Worm (Caenorhabditis elegans) whole organism, L1 larva: ENCODE results near the gene acs-5.

Experiments
- C04F5.9 ChIP-seq: sonication (generic microtip); optimal IDR thresholded peaks from 2 replicates; lab custom pipeline; 2016; ENCODE audit warnings: missing genetic modification characterization, missing compliant biosample characterization
- C16A3.4 ChIP-seq: fragments of 150-350 bp; optimal IDR thresholded peaks from 2 replicates; lab custom pipeline; 2014; ENCODE audit warnings: missing biosample characterization, missing genetic modification characterization
- F16B12.6 ChIP-seq: fragments of 150-350 bp; optimal IDR thresholded peaks from 2 replicates; lab custom pipeline; 2014; ENCODE audit warnings: missing biosample characterization, missing genetic modification characterization
- aha-1 ChIP-seq: fragments of 150-350 bp; optimal IDR thresholded peaks from 2 replicates; lab custom pipeline; 2014; ENCODE audit warnings: missing biosample characterization, missing genetic modification characterization
- alr-1 ChIP-seq: fragments of 200-800 bp; sonication (Bioruptor generic); optimal IDR thresholded peaks from 2 replicates; lab custom pipeline; 2018; ENCODE audit warnings: borderline replicate concordance, mild to moderate bottlenecking, missing genetic modification characterization, missing compliant biosample characterization
- aly-2 ChIP-seq: fragments of 150-350 bp; optimal IDR thresholded peaks from 2 replicates; lab custom pipeline; 2014; ENCODE audit warnings: missing biosample characterization, missing genetic modification characterization
- ama-1 ChIP-seq: fragments of 150-350 bp; optimal IDR thresholded peaks from 2 replicates; lab custom pipeline; 2014
- ceh-63 ChIP-seq: fragments of 200-800 bp; sonication (Bioruptor generic); optimal IDR thresholded peaks from 2 replicates; lab custom pipeline; 2018; ENCODE audit warnings: mild to moderate bottlenecking, missing genetic modification characterization, missing compliant biosample characterization
- ceh-8 ChIP-seq: fragments of 200-800 bp; sonication (Bioruptor generic); optimal IDR thresholded peaks from 2 replicates; lab custom pipeline; 2018; ENCODE audit warnings: mild to moderate bottlenecking, missing genetic modification characterization, moderate library complexity, missing compliant biosample characterization
- ceh-82 ChIP-seq, 3 experiments: fragments of 150-350 bp in 1 of 3; sonication (generic microtip) in 2 of 3; optimal IDR thresholded peaks; 2 replicates each; lab custom pipeline; 2014 to 2017; ENCODE audit warnings: missing biosample characterization in 3 of 3, missing genetic modification characterization in 3 of 3
- ces-1 ChIP-seq: fragments of 150-350 bp; optimal IDR thresholded peaks from 2 replicates; lab custom pipeline; 2014; ENCODE audit warnings: missing biosample characterization, missing genetic modification reagents, missing genetic modification characterization
- efl-3 ChIP-seq: fragments of 200-800 bp; sonication (Bioruptor generic); optimal IDR thresholded peaks from 2 replicates; lab custom pipeline; 2018; ENCODE audit warnings: mild to moderate bottlenecking, missing genetic modification characterization, missing compliant biosample characterization
- egl-13 ChIP-seq: sonication (generic microtip); optimal IDR thresholded peaks from 2 replicates; lab custom pipeline; 2016; ENCODE audit warnings: missing genotype, missing genetic modification reagents, missing genetic modification characterization, missing compliant biosample characterization
- egl-27 ChIP-seq, 2 experiments: fragments of 150-350 bp in 1 of 2; sonication (generic microtip); optimal IDR thresholded peaks; 3 replicates each; lab custom pipeline; 2017 to 2018; ENCODE audit warnings: missing biosample characterization in 2 of 2, missing genetic modification characterization in 2 of 2, missing genetic modification reagents in 2 of 2
- elt-2 ChIP-seq: sonication (generic microtip); optimal IDR thresholded peaks from 2 replicates; lab custom pipeline; 2016; ENCODE audit warnings: missing genetic modification characterization, mild to moderate bottlenecking, inconsistent platforms, missing compliant biosample characterization, missing genetic modification reagents
- elt-3 ChIP-seq, 6 experiments: fragments of 150-350 bp in 1 of 6; sonication (generic microtip); optimal IDR thresholded peaks; 2 replicates each; lab custom pipeline; 2017 to 2018; ENCODE audit warnings: missing biosample characterization in 6 of 6, missing genetic modification characterization in 6 of 6, inconsistent platforms in 1 of 6
- ets-5 ChIP-seq: fragments of 200-800 bp; sonication (Bioruptor generic); IDR thresholded peaks from 2 replicates; pipeline ENCODE4 v1.3.6; 2022; ENCODE audit warnings: missing genetic modification characterization, missing compliant biosample characterization
- fkh-10 ChIP-seq: sonication (generic microtip); optimal IDR thresholded peaks from 2 replicates; lab custom pipeline; 2017; ENCODE audit warnings: missing biosample characterization, missing genetic modification reagents, missing genetic modification characterization
- fkh-8 ChIP-seq: sonication (generic microtip); optimal IDR thresholded peaks from 2 replicates; lab custom pipeline; 2016; ENCODE audit warnings: mild to moderate bottlenecking, missing genetic modification characterization, missing compliant biosample characterization
- fos-1 ChIP-seq: fragments of 150-350 bp; optimal IDR thresholded peaks from 2 replicates; lab custom pipeline; 2014; ENCODE audit warnings: missing biosample characterization, missing genetic modification characterization
- grh-1 ChIP-seq: fragments of 200-800 bp; sonication (Bioruptor generic); IDR thresholded peaks from 2 replicates; pipeline ENCODE4 v1.3.6; 2022; ENCODE audit warnings: missing genetic modification reagents, missing genetic modification characterization, missing compliant biosample characterization
- hlh-4 ChIP-seq: sonication (generic microtip); optimal IDR thresholded peaks from 2 replicates; lab custom pipeline; 2016; ENCODE audit warnings: mild to moderate bottlenecking, missing genetic modification characterization, missing compliant biosample characterization
- irx-1 ChIP-seq: sonication (generic microtip); optimal IDR thresholded peaks from 2 replicates; lab custom pipeline; 2016; ENCODE audit warnings: missing genetic modification characterization, missing compliant biosample characterization
- lin-13 ChIP-seq: fragments of 150-350 bp; optimal IDR thresholded peaks from 2 replicates; lab custom pipeline; 2014; ENCODE audit warnings: missing biosample characterization, missing genetic modification reagents, missing genetic modification characterization
- lir-3 ChIP-seq: sonication (generic microtip); optimal IDR thresholded peaks from 2 replicates; lab custom pipeline; 2016; ENCODE audit warnings: mild to moderate bottlenecking, missing genetic modification characterization, moderate library complexity, missing compliant biosample characterization; ENCODE audit not compliant: poor library complexity
- lsy-2 ChIP-seq, 2 experiments: fragments of 150-350 bp; optimal IDR thresholded peaks; 2 replicates each; lab custom pipeline; 2014; ENCODE audit warnings: missing biosample characterization in 2 of 2, missing genetic modification characterization in 2 of 2
- mab-9 ChIP-seq: fragments of 200-800 bp; sonication (Bioruptor generic); IDR thresholded peaks from 2 replicates; pipeline ENCODE4 v1.3.6; 2022; ENCODE audit warnings: missing genetic modification reagents, missing genetic modification characterization, missing compliant biosample characterization
- mdl-1 ChIP-seq, 2 experiments: fragments of 150-350 bp; optimal IDR thresholded peaks; 2 replicates each; lab custom pipeline; 2014 to 2017; ENCODE audit warnings: missing biosample characterization in 2 of 2, missing genetic modification characterization in 2 of 2, inconsistent platforms in 1 of 2
- mep-1 ChIP-seq: fragments of 150-350 bp; optimal IDR thresholded peaks from 2 replicates; lab custom pipeline; 2014; ENCODE audit warnings: missing biosample characterization, missing genetic modification characterization
- nhr-19 ChIP-seq: fragments of 200-800 bp; sonication (Bioruptor generic); conservative IDR thresholded peaks from 2 replicates; pipeline ENCODE4 v1.3.6; 2022; ENCODE audit warnings: missing genetic modification characterization, missing compliant biosample characterization
- nhr-237 ChIP-seq: fragments of 150-350 bp; optimal IDR thresholded peaks from 2 replicates; lab custom pipeline; 2014; ENCODE audit warnings: missing biosample characterization, missing genetic modification characterization
- nhr-28 ChIP-seq: fragments of 150-350 bp; optimal IDR thresholded peaks from 2 replicates; lab custom pipeline; 2014; ENCODE audit warnings: missing biosample characterization, missing genetic modification characterization
- nhr-47 ChIP-seq: sonication (generic microtip); optimal IDR thresholded peaks from 2 replicates; lab custom pipeline; 2016; ENCODE audit warnings: mild to moderate bottlenecking, missing genetic modification characterization, moderate library complexity, missing compliant biosample characterization
- nhr-71 ChIP-seq: sonication (generic microtip); optimal IDR thresholded peaks from 2 replicates; lab custom pipeline; 2016; ENCODE audit warnings: mild to moderate bottlenecking, missing genetic modification characterization, moderate library complexity, missing compliant biosample characterization
- nhr-76 ChIP-seq: sonication (generic microtip); optimal IDR thresholded peaks from 2 replicates; lab custom pipeline; 2017; ENCODE audit warnings: missing biosample characterization, missing genetic modification characterization
- nhr-77 ChIP-seq: fragments of 150-350 bp; optimal IDR thresholded peaks from 2 replicates; lab custom pipeline; 2014; ENCODE audit warnings: missing biosample characterization, missing genetic modification characterization
- nhr-84 ChIP-seq: sonication (generic microtip); optimal IDR thresholded peaks from 2 replicates; lab custom pipeline; 2017; ENCODE audit warnings: missing biosample characterization, missing genetic modification characterization
- pax-3 ChIP-seq: fragments of 200-800 bp; sonication (Bioruptor generic); optimal IDR thresholded peaks from 2 replicates; lab custom pipeline; 2018; ENCODE audit warnings: mild to moderate bottlenecking, missing genetic modification characterization, moderate library complexity, missing compliant biosample characterization
- rnt-1 ChIP-seq: sonication (generic microtip); optimal IDR thresholded peaks from 2 replicates; lab custom pipeline; 2016; ENCODE audit warnings: mild to moderate bottlenecking, missing genetic modification characterization, moderate library complexity, missing compliant biosample characterization
- skn-1 ChIP-seq: fragments of 150-350 bp; optimal IDR thresholded peaks from 2 replicates; lab custom pipeline; 2014; ENCODE audit warnings: missing biosample characterization, missing genetic modification characterization
- snpc-4 ChIP-seq: fragments of 150-350 bp; optimal IDR thresholded peaks from 2 replicates; lab custom pipeline; 2014; ENCODE audit warnings: missing biosample characterization, missing genetic modification characterization
- snu-23 ChIP-seq: sonication (generic microtip); optimal IDR thresholded peaks from 2 replicates; lab custom pipeline; 2016; ENCODE audit warnings: missing genetic modification characterization, missing compliant biosample characterization
- sup-37 ChIP-seq: fragments of 200-800 bp; sonication (Bioruptor generic); optimal IDR thresholded peaks from 2 replicates; lab custom pipeline; 2018; ENCODE audit warnings: mild to moderate bottlenecking, missing genetic modification characterization, missing compliant biosample characterization
- swsn-7 ChIP-seq: sonication (generic microtip); optimal IDR thresholded peaks from 2 replicates; lab custom pipeline; 2016; ENCODE audit warnings: missing genetic modification characterization, missing compliant biosample characterization
- unc-130 ChIP-seq: fragments of 150-350 bp; optimal IDR thresholded peaks from 2 replicates; lab custom pipeline; 2017; ENCODE audit warnings: missing biosample characterization, missing genetic modification characterization, inconsistent platforms
- unc-86 ChIP-seq: sonication (generic microtip); optimal IDR thresholded peaks from 2 replicates; lab custom pipeline; 2016; ENCODE audit warnings: missing genetic modification characterization, missing compliant biosample characterization
- vab-15 ChIP-seq: sonication (generic microtip); optimal IDR thresholded peaks from 2 replicates; lab custom pipeline; 2017; ENCODE audit warnings: missing genotype, mild to moderate bottlenecking, missing genetic modification characterization, missing compliant biosample characterization
- zag-1 ChIP-seq: fragments of 150-350 bp; optimal IDR thresholded peaks from 2 replicates; lab custom pipeline; 2014; ENCODE audit warnings: missing biosample characterization, missing genetic modification characterization
- ztf-4 ChIP-seq: fragments of 150-350 bp; optimal IDR thresholded peaks from 2 replicates; lab custom pipeline; 2014; ENCODE audit warnings: missing biosample characterization, missing genetic modification characterization

The acs-5 gene

DNA sequence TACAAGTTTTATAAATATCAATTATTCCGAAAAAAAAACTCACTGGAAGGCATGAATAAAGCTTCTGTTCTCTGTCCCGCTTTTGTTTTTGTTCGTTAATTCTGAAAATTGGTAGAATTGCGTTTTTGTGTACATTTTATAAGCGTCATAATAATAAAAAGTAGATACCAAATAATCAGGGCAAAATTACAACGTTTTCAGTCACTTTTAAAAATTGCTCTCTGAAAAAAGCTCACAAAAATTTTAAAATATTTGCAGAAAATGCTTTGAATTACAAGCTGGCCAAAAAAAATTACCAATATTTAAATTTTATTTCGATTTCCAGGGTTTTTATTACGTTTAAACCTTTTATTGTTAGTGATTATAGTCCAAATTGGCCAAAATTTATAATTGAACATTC, 11.9 kb upstream of the acs-5 start, which contains the start of gene scav-2:
TSS of gene scav-2 (minus strand) at position 101 of the 400 bp plus-strand sequence.
- TF ChIP-seq mdl-1 (tag; optimal IDR thresholded peaks at IDR 0.05; lab: Kevin White, UChicago) (no peak), efl-3 (GFP tag; lab: Kevin White, UChicago) (no peak), mab-9 (GFP tag; lab: Robert Waterston, UW) (no peak), unc-130 (tag; lab: Kevin White, UChicago) (no peak), C16A3.4 (tag; lab: Kevin White, UChicago) (no peak), nhr-47 (tag; lab: Kevin White, UChicago) (no peak), ama-1 (lab: Kevin White, UChicago) (no peak), lir-3 (tag; lab: Kevin White, UChicago) (no peak), egl-13 (no peak), ets-5 (no peak), unc-86 (no peak), ceh-82 (tag; optimal IDR thresholded peaks at IDR 0.05; lab: Kevin White, UChicago) (no peak), fos-1 (no peak), fkh-8 (tag; lab: Kevin White, UChicago) (no peak), grh-1 (GFP tag; lab: Robert Waterston, UW) (no peak), snpc-4 (tag; lab: Kevin White, UChicago) (no peak)

DNA sequence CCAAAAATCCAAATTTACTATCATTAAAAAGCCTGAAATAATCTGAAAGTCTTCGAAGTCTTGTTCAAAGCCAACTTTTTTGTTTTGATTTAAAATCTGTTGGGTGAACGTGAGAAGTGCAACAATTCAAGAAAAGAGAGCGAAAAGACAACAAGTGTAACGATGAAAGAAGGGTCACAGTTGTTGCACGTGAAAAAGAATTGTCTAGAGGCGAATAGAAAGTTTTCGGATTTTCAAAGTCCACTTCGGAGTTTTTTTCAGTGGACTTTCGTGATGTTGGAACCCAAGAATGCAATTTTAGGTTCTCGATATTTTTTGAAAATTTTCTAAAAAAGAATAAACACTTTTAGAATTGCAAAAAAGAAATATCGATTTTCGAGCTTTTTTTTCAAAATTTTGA, 6.6 kb upstream of the acs-5 start:
- TF ChIP-seq snu-23 (GFP tag; lab: Kevin White, UChicago) (peak; percentile 21), nhr-76 (tag; lab: Kevin White, UChicago) (no peak), nhr-77 (tag; lab: Kevin White, UChicago) (no peak)

DNA sequence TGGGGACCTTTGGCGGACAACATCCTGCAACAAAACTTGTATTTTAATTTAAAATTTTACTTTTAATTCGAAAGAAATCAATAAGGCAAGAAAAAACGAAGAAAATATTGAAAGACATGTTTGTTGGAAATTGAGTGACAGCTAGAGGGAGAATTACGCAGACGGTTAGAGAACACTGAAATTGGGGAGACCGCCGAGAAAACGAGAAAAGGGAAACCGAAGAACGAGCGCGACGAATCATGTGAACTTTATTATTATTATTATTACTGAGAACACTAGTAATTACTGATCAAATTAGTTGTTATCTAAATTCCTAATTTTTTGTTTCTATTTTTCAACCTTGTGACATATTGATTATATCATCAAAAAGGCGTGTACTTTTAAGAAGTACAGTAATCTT, 5.6 kb upstream of the acs-5 start, which contains the start of gene mmad-1:
TSS of gene mmad-1 (minus strand) at position 24 of the 400 bp plus-strand sequence.
- TF ChIP-seq rnt-1 (tag; lab: Kevin White, UChicago) = no peak
- TF ChIP-seq sup-37 (GFP tag; lab: Kevin White, UChicago) = no peak
- TF ChIP-seq zag-1 = no peak
- TF ChIP-seq ceh-63 (GFP tag; lab: Kevin White, UChicago) = no peak
- peak; percentile 10 for TF ChIP-seq ceh-8 (GFP tag; lab: Kevin White, UChicago)
- no peak for TF ChIP-seq C16A3.4 (tag; lab: Kevin White, UChicago)
- peak; percentile 24 for TF ChIP-seq elt-2 (tag; lab: Kevin White, UChicago)
- peak; percentile 54 for TF ChIP-seq ama-1 (lab: Kevin White, UChicago)
- TF ChIP-seq unc-130 (tag; lab: Kevin White, UChicago) = peak; percentile 33
- TF ChIP-seq lin-13 (GFP tag; lab: Kevin White, UChicago) = peak; percentile 2
- TF ChIP-seq pax-3 = no peak
- TF ChIP-seq C04F5.9 (tag; lab: Kevin White, UChicago) = no peak
- TF ChIP-seq alr-1 (tag; lab: Kevin White, UChicago) = no peak
- peak; percentile 4 for TF ChIP-seq skn-1
- no peak for TF ChIP-seq nhr-84 (tag; lab: Kevin White, UChicago)
- peak; percentile 83 for TF ChIP-seq nhr-19 (GFP tag; lab: Robert Waterston, UW)
- no peak for TF ChIP-seq nhr-237
- TF ChIP-seq vab-15 = no peak
- TF ChIP-seq snu-23 (GFP tag; lab: Kevin White, UChicago) = peak; percentile 78
- TF ChIP-seq egl-13 = no peak
- no peak for TF ChIP-seq fkh-10 (GFP tag; lab: Kevin White, UChicago)
- TF ChIP-seq fkh-8 (tag; lab: Kevin White, UChicago) = peak; percentile 73
- TF ChIP-seq aly-2 (tag; lab: Kevin White, UChicago) = no peak
- TF ChIP-seq nhr-28 (tag; lab: Kevin White, UChicago) = no peak
- no peak for TF ChIP-seq ces-1 (GFP tag; lab: Kevin White, UChicago)
- TF ChIP-seq ztf-4 (tag; lab: Kevin White, UChicago) = peak; percentile 31
- TF ChIP-seq mdl-1 (tag; optimal IDR thresholded peaks at IDR 0.05; lab: Kevin White, UChicago) = peak in 1 of 2 experiments; percentile 73
- TF ChIP-seq hlh-4 (tag; lab: Kevin White, UChicago) = no peak
- TF ChIP-seq irx-1 (tag; lab: Kevin White, UChicago) = no peak
- peak; percentile 86 for TF ChIP-seq nhr-71 (tag; lab: Kevin White, UChicago)
- TF ChIP-seq F16B12.6 = no peak
- TF ChIP-seq egl-27 (tag; optimal IDR thresholded peaks at IDR 0.05; lab: Kevin White, UChicago) = no peak
- TF ChIP-seq nhr-77 (tag; lab: Kevin White, UChicago) = no peak
- TF ChIP-seq lsy-2 (tag; optimal IDR thresholded peaks at IDR 0.05; lab: Kevin White, UChicago) = peak; percentile 44 to 52
- TF ChIP-seq mep-1 (tag; lab: Kevin White, UChicago) = peak; percentile 73
- TF ChIP-seq swsn-7 (tag; lab: Kevin White, UChicago) = peak; percentile 60
- peak in 2 of 6 experiments; percentile 23 to 88 for TF ChIP-seq elt-3 (tag; optimal IDR thresholded peaks at IDR 0.05; lab: Kevin White, UChicago)
- no peak for TF ChIP-seq unc-86
- TF ChIP-seq aha-1 = no peak
